Worm (Caenorhabditis elegans): ENCODE results near the gene srz-100.

Gene srz-100

DNA sequence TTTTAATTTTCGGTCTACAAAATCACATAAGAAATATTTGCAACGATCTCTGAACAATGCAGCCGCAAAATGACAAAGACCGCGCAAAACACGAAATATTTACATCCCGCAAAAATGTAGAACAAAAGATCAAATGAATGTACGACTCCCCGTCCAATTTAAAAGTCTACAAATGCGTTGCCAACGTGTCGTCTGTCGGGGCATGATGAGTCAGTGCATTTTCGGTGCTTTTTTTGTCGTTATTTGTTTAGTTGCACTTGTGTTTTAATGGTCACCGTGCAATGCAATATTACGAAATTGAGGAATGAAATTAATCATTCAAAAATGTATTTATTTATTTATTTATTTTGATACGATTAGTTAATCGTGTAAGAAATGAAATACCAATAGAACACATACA is 7.1 kb upstream of the srz-100 start:
- no peak for TF ChIP-seq ztf-7 (tag; optimal IDR thresholded peaks at IDR 0.05)
- TF ChIP-seq dmd-6 (GFP tag; IDR thresholded peaks at IDR 0.05): peak; percentile 22; the same call in 1 of the 2 replicates
- peak; percentile 7 for TF ChIP-seq nhr-48 (tag; optimal IDR thresholded peaks at IDR 0.05)
- no peak for TF ChIP-seq lin-39 (tag; optimal IDR thresholded peaks at IDR 0.05)
- no peak for TF ChIP-seq F10B5.3 (tag; optimal IDR thresholded peaks at IDR 0.05)
- no peak for TF ChIP-seq pha-4 (GFP tag; IDR thresholded peaks at IDR 0.05)
- peak; percentile 81 for TF ChIP-seq pha-4 (tag; optimal IDR thresholded peaks at IDR 0.05)

DNA sequence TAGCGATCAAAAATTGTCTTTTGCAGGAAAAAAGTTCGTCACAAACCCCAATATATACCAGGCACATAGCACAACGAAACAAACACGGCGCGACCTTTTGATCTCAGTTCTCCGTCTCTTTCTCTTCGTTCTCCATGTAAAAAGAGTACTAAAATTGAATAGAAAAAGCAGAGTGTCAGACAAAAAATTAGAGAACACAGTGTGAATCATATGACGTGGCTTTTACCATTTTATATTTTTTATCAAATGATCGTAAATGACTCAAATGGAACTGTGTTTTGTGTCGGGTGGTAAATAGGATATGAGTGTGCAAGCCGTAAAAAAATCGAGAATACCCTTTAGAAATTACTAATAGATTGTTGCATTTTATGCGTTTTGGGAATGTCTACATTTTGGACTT is 5.7 kb upstream of the srz-100 start:
- TF ChIP-seq nhr-102 (tag; optimal IDR thresholded peaks at IDR 0.05) (peak; percentile 74), rbr-2 (tag; optimal IDR thresholded peaks at IDR 0.05) (no peak), dmd-6 (GFP tag; IDR thresholded peaks at IDR 0.05) (peak; percentile 94), nhr-25 (tag; optimal IDR thresholded peaks at IDR 0.05; ENCODE audit: borderline replicate concordance, insufficient read depth) (no peak), zip-11 (GFP tag; IDR thresholded peaks at IDR 0.05) (no peak), madf-9 (GFP tag; conservative IDR thresholded peaks at IDR 0.05) (no peak), ceh-32 (tag; optimal IDR thresholded peaks at IDR 0.05; ENCODE audit: poor library complexity) (no peak), ztf-7 (tag; optimal IDR thresholded peaks at IDR 0.05) (peak; percentile 80), nhr-42 (GFP tag; IDR thresholded peaks at IDR 0.05) (no peak), ama-1 (optimal IDR thresholded peaks at IDR 0.05) (no peak), hif-1 (tag; optimal IDR thresholded peaks at IDR 0.05) (no peak), nhr-48 (tag; optimal IDR thresholded peaks at IDR 0.05) (peak; percentile 59), unc-62 (GFP tag; optimal IDR thresholded peaks at IDR 0.05 in 1 of 2) (peak in 1 of 2 experiments; percentile 2), unc-62 (tag; optimal IDR thresholded peaks at IDR 0.05) (no peak), lim-7 (GFP tag; IDR thresholded peaks at IDR 0.05) (no peak), F44E2.7 (GFP tag; IDR thresholded peaks at IDR 0.05) (no peak), daf-16 (GFP tag; optimal IDR thresholded peaks at IDR 0.05) (no peak), daf-16 (tag; optimal IDR thresholded peaks at IDR 0.05) (peak; percentile 92), pqm-1 (tag; optimal IDR thresholded peaks at IDR 0.05) (peak; percentile 70), nhr-77 (tag; optimal IDR thresholded peaks at IDR 0.05) (peak; percentile 78), snpc-1.2 (GFP tag; IDR thresholded peaks at IDR 0.05) (no peak), daf-12 (tag; optimal IDR thresholded peaks at IDR 0.05) (no peak), fos-1 (tag; optimal IDR thresholded peaks at IDR 0.05) (no peak), dve-1 (tag; optimal IDR thresholded peaks at IDR 0.05; ENCODE audit: insufficient read depth) (peak; percentile 93), D1046.2 (GFP tag; IDR thresholded peaks at IDR 0.05) (no peak), ZK546.5 (tag; optimal IDR thresholded peaks at IDR 0.05) (no peak), cey-2 (tag; optimal IDR thresholded peaks at IDR 0.05; ENCODE audit: borderline replicate concordance, insufficient read depth) (no peak), nhr-6 (tag; optimal IDR thresholded peaks at IDR 0.05) (peak; percentile 52), hlh-30 (tag; optimal IDR thresholded peaks at IDR 0.05; ENCODE audit: insufficient read depth) (peak; percentile 69), saeg-2 (GFP tag; IDR thresholded peaks at IDR 0.05) (no peak), hlh-11 (tag; optimal IDR thresholded peaks at IDR 0.05) (peak; percentile 87), zfp-2 (tag; optimal IDR thresholded peaks at IDR 0.05) (no peak), nhr-28 (tag; optimal IDR thresholded peaks at IDR 0.05) (peak; percentile 90), daf-19 (GFP tag; conservative IDR thresholded peaks at IDR 0.05) (no peak), Y105C5A.15 (GFP tag; IDR thresholded peaks at IDR 0.05) (no peak), mdl-1 (tag; optimal IDR thresholded peaks at IDR 0.05) (peak in 1 of 2 experiments; percentile 13), hmg-1.1 (GFP tag; IDR thresholded peaks at IDR 0.05) (no peak), F10B5.3 (tag; optimal IDR thresholded peaks at IDR 0.05) (no peak), php-3 (GFP tag; IDR thresholded peaks at IDR 0.05) (peak; percentile 59; the same call in 1 of the 2 replicates), pha-4 (GFP tag; IDR thresholded peaks at IDR 0.05) (no peak; the same call in 1 of the 2 replicates), pha-4 (tag; optimal IDR thresholded peaks at IDR 0.05) (peak; percentile 51), F26F4.8 (GFP tag; conservative IDR thresholded peaks at IDR 0.05) (no peak), spr-3 (GFP tag; optimal IDR thresholded peaks at IDR 0.05) (no peak)
